Worm (Caenorhabditis elegans) whole organism, late embryonic: Measurements from ENCODE around the gene Y37H2A.7.

Experiments used
- F13H6.1 ChIP-seq: sonication (generic microtip); optimal IDR thresholded peaks from 2 replicates; lab custom pipeline; 2016; ENCODE audit warnings: missing genetic modification characterization, missing compliant biosample characterization
- Y22D7AL.16 ChIP-seq: sonication (generic microtip); optimal IDR thresholded peaks from 2 replicates; lab custom pipeline; 2016; ENCODE audit warnings: missing genetic modification characterization, missing compliant biosample characterization
- elt-2 ChIP-seq: sonication (generic microtip); optimal IDR thresholded peaks from 2 replicates; lab custom pipeline; 2016; ENCODE audit warnings: missing genetic modification reagents, missing genetic modification characterization, missing compliant biosample characterization
- fkh-6 ChIP-seq: sonication (generic microtip); optimal IDR thresholded peaks from 2 replicates; lab custom pipeline; 2016; ENCODE audit warnings: missing genetic modification characterization, missing compliant biosample characterization
- nhr-232 ChIP-seq: sonication (generic microtip); optimal IDR thresholded peaks from 2 replicates; lab custom pipeline; 2016; ENCODE audit warnings: missing genetic modification characterization, missing compliant biosample characterization
- pha-4 ChIP-seq: fragments of 150-350 bp; optimal IDR thresholded peaks from 2 replicates; lab custom pipeline; 2018; ENCODE audit warnings: missing biosample characterization, missing genetic modification reagents, missing genetic modification characterization
- pros-1 ChIP-seq: fragments of 150-350 bp; optimal IDR thresholded peaks from 2 replicates; lab custom pipeline; 2014; ENCODE audit warnings: missing biosample characterization, missing genetic modification reagents, missing genetic modification characterization
- unc-86 ChIP-seq: sonication (generic microtip); optimal IDR thresholded peaks from 2 replicates; lab custom pipeline; 2016; ENCODE audit warnings: missing genetic modification characterization, missing compliant biosample characterization

DNA sequence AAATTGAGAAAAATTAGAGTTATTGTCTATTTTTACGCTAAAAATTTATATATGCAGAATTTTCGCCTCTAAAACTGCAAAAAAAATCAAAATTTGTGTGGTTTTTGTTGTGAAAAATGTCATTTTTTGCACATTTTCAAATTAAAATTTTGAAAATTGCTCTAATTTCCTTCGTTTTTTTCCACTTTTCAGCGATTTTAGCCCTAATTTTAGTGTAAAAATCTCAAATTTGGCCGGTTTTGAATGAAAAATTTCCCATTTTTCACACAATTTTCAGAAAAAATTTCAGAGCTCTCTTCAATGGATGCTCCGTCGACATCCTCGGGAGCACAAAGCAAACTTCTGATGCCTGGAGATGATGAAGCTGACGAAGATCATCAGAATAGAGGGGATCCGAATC, 35.9 kb downstream of the Y37H2A.7 start, which contains the start of gene par-4:
- TF ChIP-seq pros-1 (tag; lab: Kevin White, UChicago) (no peak), fkh-6 (tag; lab: Kevin White, UChicago) (no peak), F13H6.1 (tag; lab: Kevin White, UChicago) (no peak), elt-2 (no peak), unc-86 (no peak), pha-4 (no peak), Y22D7AL.16 (no peak), nhr-232 (tag; lab: Kevin White, UChicago) (no peak)
